Fruit fly (Drosophila melanogaster) whole organism, embryonic: ENCODE measurements around the gene CG10435.

Experiments used
- Atf3 ChIP-seq: fragments of 200-800 bp; sonication (Bioruptor generic); optimal IDR thresholded peaks from 3 replicates; lab custom pipeline; 2016; ENCODE audit warnings: missing biosample characterization, missing genetic modification characterization
- CG10209 ChIP-seq: fragments of 200-800 bp; sonication (Bioruptor generic); optimal IDR thresholded peaks from 3 replicates; lab custom pipeline; 2017; ENCODE audit warnings: missing biosample characterization, mild to moderate bottlenecking, missing genetic modification characterization, missing genetic modification reagents
- CG10654 ChIP-seq: fragments of 200-800 bp; sonication (Bioruptor generic); optimal IDR thresholded peaks from 2 replicates; lab custom pipeline; 2016; ENCODE audit warnings: missing biosample characterization, missing genetic modification characterization
- CG11560 ChIP-seq: fragments of 200-800 bp; sonication (Bioruptor generic); IDR thresholded peaks from 3 replicates; pipeline ENCODE4 v1.3.6; 2022; ENCODE audit warnings: missing biosample characterization, missing genetic modification characterization
- CG12071 ChIP-seq: fragments of 200-800 bp; sonication (Bioruptor generic); optimal IDR thresholded peaks from 3 replicates; lab custom pipeline; 2018; ENCODE audit warnings: missing biosample characterization, mild to moderate bottlenecking, missing genetic modification characterization
- CG12104 ChIP-seq: fragments of 200-800 bp; sonication (Bioruptor generic); optimal IDR thresholded peaks from 3 replicates; lab custom pipeline; 2016; ENCODE audit warnings: missing biosample characterization, missing genetic modification characterization
- CG12659 ChIP-seq: fragments of 200-800 bp; sonication (Bioruptor generic); optimal IDR thresholded peaks from 3 replicates; lab custom pipeline; 2017; ENCODE audit warnings: mild to moderate bottlenecking, missing biosample characterization, missing genetic modification reagents, missing genetic modification characterization
- CG15479 ChIP-seq: fragments of 200-800 bp; sonication (Bioruptor generic); optimal IDR thresholded peaks from 3 replicates; lab custom pipeline; 2019; ENCODE audit warnings: missing biosample characterization, mild to moderate bottlenecking, missing genetic modification characterization, moderate library complexity
- CG15514 ChIP-seq: fragments of 200-800 bp; sonication (Bioruptor generic); optimal IDR thresholded peaks from 3 replicates; lab custom pipeline; 2017; ENCODE audit warnings: missing biosample characterization, missing genetic modification characterization, mild to moderate bottlenecking, moderate library complexity, missing genetic modification reagents
- CG34376 ChIP-seq: fragments of 200-800 bp; sonication (Bioruptor generic); optimal IDR thresholded peaks from 2 replicates; lab custom pipeline; 2018; ENCODE audit warnings: missing biosample characterization, mild to moderate bottlenecking, missing genetic modification characterization
- CG34422 ChIP-seq: fragments of 200-800 bp; sonication (Bioruptor generic); IDR thresholded peaks from 3 replicates; pipeline ENCODE4 v1.3.6; 2022; ENCODE audit warnings: missing biosample characterization, missing genetic modification characterization
- CG43689 ChIP-seq: fragments of 200-800 bp; sonication (Bioruptor generic); IDR thresholded peaks from 2 replicates; pipeline ENCODE4 v1.3.6; 2022; ENCODE audit warnings: missing biosample characterization, missing genetic modification characterization
- CG5180 ChIP-seq: fragments of 200-800 bp; sonication (Bioruptor generic); optimal IDR thresholded peaks from 3 replicates; lab custom pipeline; 2017; ENCODE audit warnings: missing biosample characterization, missing genetic modification characterization, mild to moderate bottlenecking, moderate library complexity, missing genetic modification reagents
- CG6254 ChIP-seq: fragments of 200-800 bp; sonication (Bioruptor generic); optimal IDR thresholded peaks from 3 replicates; lab custom pipeline; 2017; ENCODE audit warnings: mild to moderate bottlenecking, missing biosample characterization, missing genetic modification reagents, missing genetic modification characterization
- CG7839 ChIP-seq: fragments of 200-800 bp; sonication (Bioruptor generic); optimal IDR thresholded peaks from 3 replicates; lab custom pipeline; 2018; ENCODE audit warnings: missing biosample characterization, mild to moderate bottlenecking, missing genetic modification characterization, moderate library complexity
- CG8478 ChIP-seq: fragments of >200 bp; optimal IDR thresholded peaks from 2 replicates; lab custom pipeline; 2018
- Dp ChIP-seq: fragments of 200-800 bp; sonication (Bioruptor generic); optimal IDR thresholded peaks from 2 replicates; lab custom pipeline; 2018; ENCODE audit warnings: missing biosample characterization, mild to moderate bottlenecking, missing genetic modification characterization, moderate library complexity
- Ets65A ChIP-seq: fragments of 200-800 bp; sonication (Bioruptor generic); peaks from one replicate; lab custom pipeline; 2016; ENCODE audit warnings: missing biosample characterization, missing genetic modification characterization
- GATAe ChIP-seq: fragments of 200-800 bp; sonication (Bioruptor generic); conservative IDR thresholded peaks from 2 replicates; pipeline ENCODE4 v1.3.6; 2022; ENCODE audit warnings: missing biosample characterization, missing genetic modification characterization
- Hsf ChIP-seq: fragments of 200-800 bp; sonication (Bioruptor generic); optimal IDR thresholded peaks from 3 replicates; lab custom pipeline; 2016; ENCODE audit warnings: missing biosample characterization, missing genetic modification characterization
- Meics ChIP-seq: fragments of 200-800 bp; sonication (Bioruptor generic); optimal IDR thresholded peaks from 2 replicates; lab custom pipeline; 2017; ENCODE audit warnings: missing biosample characterization, mild to moderate bottlenecking, missing genetic modification characterization
- NFAT ChIP-seq: fragments of 200-800 bp; sonication (Bioruptor generic); IDR thresholded peaks from 2 replicates; pipeline ENCODE4 v1.3.6; 2022; ENCODE audit warnings: missing biosample characterization, missing genetic modification characterization
- Ravus ChIP-seq: fragments of 200-800 bp; sonication (Bioruptor generic); IDR thresholded peaks from 2 replicates; pipeline ENCODE4 v1.3.6; 2022; ENCODE audit warnings: missing biosample characterization, missing genetic modification characterization
- Rx ChIP-seq: fragments of 200-800 bp; sonication (Bioruptor generic); IDR thresholded peaks from 2 replicates; pipeline ENCODE4 v1.3.6; 2022; ENCODE audit warnings: missing biosample characterization, missing genetic modification characterization
- Vsx1 ChIP-seq: fragments of 200-800 bp; sonication (Bioruptor generic); optimal IDR thresholded peaks from 2 replicates; lab custom pipeline; 2017; ENCODE audit warnings: missing biosample characterization, mild to moderate bottlenecking, missing genetic modification characterization, missing genetic modification reagents
- amos ChIP-seq: fragments of 200-800 bp; sonication (Bioruptor generic); IDR thresholded peaks from 2 replicates; pipeline ENCODE4 v1.3.6; 2022; ENCODE audit warnings: missing biosample characterization, missing genetic modification characterization; ENCODE audit not compliant: partially characterized antibody
- bbx ChIP-seq: fragments of 200-800 bp; sonication (Bioruptor generic); IDR thresholded peaks from 2 replicates; pipeline ENCODE4 v1.3.6; 2022; ENCODE audit warnings: missing biosample characterization, missing genetic modification characterization; ENCODE audit not compliant: partially characterized antibody
- bcd ChIP-seq: fragments of 200-800 bp; sonication (Bioruptor generic); optimal IDR thresholded peaks from 2 replicates; lab custom pipeline; 2017; ENCODE audit warnings: missing biosample characterization, mild to moderate bottlenecking, missing genetic modification characterization
- bigmax ChIP-seq: fragments of 200-800 bp; sonication (Bioruptor generic); optimal IDR thresholded peaks from 2 replicates; lab custom pipeline; 2018; ENCODE audit warnings: missing biosample characterization, mild to moderate bottlenecking, missing genetic modification characterization
- br ChIP-seq: fragments of >200 bp; optimal IDR thresholded peaks from 2 replicates; lab custom pipeline; 2017
- cwo ChIP-seq: fragments of 200-800 bp; sonication (Bioruptor generic); optimal IDR thresholded peaks from 3 replicates; lab custom pipeline; 2017; ENCODE audit warnings: missing biosample characterization, missing genetic modification characterization, mild to moderate bottlenecking, moderate library complexity, missing genetic modification reagents
- en ChIP-seq: fragments of 200-800 bp; sonication (Bioruptor generic); optimal IDR thresholded peaks from 2 replicates; lab custom pipeline; 2016; ENCODE audit warnings: missing biosample characterization, missing genetic modification characterization
- fd3F ChIP-seq: fragments of 200-800 bp; sonication (Bioruptor generic); optimal IDR thresholded peaks from 2 replicates; lab custom pipeline; 2018; ENCODE audit warnings: missing biosample characterization, mild to moderate bottlenecking, missing genetic modification characterization, moderate library complexity
- fru ChIP-seq: fragments of >200 bp; optimal IDR thresholded peaks from 2 replicates; lab custom pipeline; 2017
- ftz-f1 ChIP-seq: fragments of 200-800 bp; sonication (Bioruptor generic); optimal IDR thresholded peaks from 2 replicates; lab custom pipeline; 2016; ENCODE audit warnings: missing biosample characterization, missing genetic modification characterization
- lbe ChIP-seq: fragments of 200-800 bp; sonication (Bioruptor generic); optimal IDR thresholded peaks from 2 replicates; lab custom pipeline; 2016; ENCODE audit warnings: missing biosample characterization, mild to moderate bottlenecking, missing genetic modification characterization
- lola ChIP-seq, 3 experiments: fragments of >200 bp in 2 of 3; fragments of 200-800 bp in 1 of 3; sonication (Bioruptor generic) in 1 of 3; optimal IDR thresholded peaks; 2 replicates each; lab custom pipeline; 2017 to 2019; ENCODE audit warnings: missing biosample characterization in 3 of 3, missing genetic modification characterization in 3 of 3, mild to moderate bottlenecking in 1 of 3, moderate library complexity in 1 of 3
- org-1 ChIP-seq: fragments of 200-800 bp; sonication (Bioruptor generic); optimal IDR thresholded peaks from 2 replicates; lab custom pipeline; 2017; ENCODE audit warnings: missing biosample characterization, missing genetic modification characterization
- phol ChIP-seq: fragments of 200-800 bp; sonication (Bioruptor generic); optimal IDR thresholded peaks from 3 replicates; lab custom pipeline; 2018; ENCODE audit warnings: missing biosample characterization, mild to moderate bottlenecking, missing genetic modification characterization, moderate library complexity
- pros ChIP-seq: fragments of 200-800 bp; sonication (Bioruptor generic); optimal IDR thresholded peaks from 3 replicates; lab custom pipeline; 2019; ENCODE audit warnings: missing biosample characterization, mild to moderate bottlenecking, missing genetic modification characterization, moderate library complexity
- psq ChIP-seq: fragments of 200-800 bp; sonication (Bioruptor generic); optimal IDR thresholded peaks from 2 replicates; lab custom pipeline; 2017; ENCODE audit warnings: missing biosample characterization, missing genetic modification characterization
- scrt ChIP-seq: fragments of 200-800 bp; sonication (Bioruptor generic); optimal IDR thresholded peaks from 2 replicates; lab custom pipeline; 2018; ENCODE audit warnings: missing biosample characterization, mild to moderate bottlenecking, missing genetic modification characterization, moderate library complexity
- sd ChIP-seq: fragments of 200-800 bp; sonication (Bioruptor generic); optimal IDR thresholded peaks from 3 replicates; lab custom pipeline; 2018; ENCODE audit warnings: missing biosample characterization, mild to moderate bottlenecking, missing genetic modification characterization, moderate library complexity
- tap ChIP-seq: fragments of 200-800 bp; optimal IDR thresholded peaks from 3 replicates; lab custom pipeline; 2019; ENCODE audit warnings: missing biosample characterization, mild to moderate bottlenecking, missing genetic modification characterization, moderate library complexity
- tna ChIP-seq: fragments of 200-800 bp; sonication (Bioruptor generic); IDR thresholded peaks from 2 replicates; pipeline ENCODE4 v1.3.6; 2022; ENCODE audit warnings: missing biosample characterization, missing genetic modification characterization; ENCODE audit not compliant: partially characterized antibody
- tup ChIP-seq: fragments of 200-800 bp; sonication (Bioruptor generic); optimal IDR thresholded peaks from 2 replicates; lab custom pipeline; 2016; ENCODE audit warnings: missing biosample characterization, mild to moderate bottlenecking, missing genetic modification characterization, moderate library complexity
- zen2 ChIP-seq: fragments of 200-800 bp; sonication (Bioruptor generic); IDR thresholded peaks from 3 replicates; pipeline ENCODE4 v1.3.6; 2022; ENCODE audit warnings: missing biosample characterization, missing genetic modification characterization; ENCODE audit not compliant: partially characterized antibody
- zfh1 ChIP-seq: fragments of 200-800 bp; sonication (Bioruptor generic); IDR thresholded peaks from 3 replicates; pipeline ENCODE4 v1.3.6; 2022; ENCODE audit warnings: missing biosample characterization, missing genetic modification characterization

CG10435 gene

dm6 chr3R:8007595-8008255 is 5.3 kb downstream of the CG10435 start, which contains the start of gene CG2767 (continued):
- TF ChIP-seq CG11560 (tag; lab: Robert Waterston, UW) (peak; percentile 87; the same call in 1 of the 3 replicates), amos (GFP tag; lab: Robert Waterston, UW) (peak; percentile 10; the same call in 1 of the 2 replicates), CG34376 (GFP tag; lab: Kevin White, UChicago) (peak; percentile 8), tna (GFP tag; lab: Robert Waterston, UW) (no peak), ftz-f1 (GFP tag; lab: Kevin White, UChicago) (no peak), Atf3 (GFP tag; lab: Kevin White, UChicago) (no peak), tup (no peak), pros (peak; percentile 16), CG34422 (GFP tag; lab: Robert Waterston, UW) (peak; percentile 32; the same call in 1 of the 3 replicates), CG6254 (GFP tag; lab: Kevin White, UChicago) (peak; percentile 16), bcd (no peak), CG12659 (GFP tag; lab: Kevin White, UChicago) (peak; percentile 15), Dp (GFP tag; lab: Kevin White, UChicago) (peak; percentile 84), CG15479 (GFP tag; lab: Kevin White, UChicago) (no peak), scrt (GFP tag; lab: Kevin White, UChicago) (peak; percentile 85), org-1 (GFP tag; lab: Kevin White, UChicago) (no peak), psq (no peak), lbe (peak; percentile 27), CG15514 (peak; percentile 89)

dm6 chr3R:8001074-8001669 is 11.8 kb downstream of the CG10435 start, which contains the start of the genes Kmn2 and CG2698:
Gene Kmn2, minus strand, starts transcription at chr3R:8001309.
Gene CG2698, plus strand, starts transcription at chr3R:8001562.
- TF ChIP-seq GATAe (GFP tag; lab: Robert Waterston, UW) (peak; percentile 90; the same call in 1 of the 2 replicates), Vsx1 (GFP tag; lab: Kevin White, UChicago) (peak; percentile 81), en (no peak), CG10654 (GFP tag; lab: Kevin White, UChicago) (peak; percentile 96), bbx (GFP tag; lab: Robert Waterston, UW) (peak; percentile 48; the same call in 1 of the 2 replicates), sd (tag; lab: Kevin White, UChicago) (peak; percentile 81), fd3F (GFP tag; lab: Kevin White, UChicago) (peak; percentile 95), phol (tag; lab: Kevin White, UChicago) (peak; percentile 97), CG7839 (peak; percentile 97), bigmax (GFP tag; lab: Kevin White, UChicago) (no peak), CG43689 (GFP tag; lab: Robert Waterston, UW) (peak; percentile 93), CG12071 (GFP tag; lab: Kevin White, UChicago) (peak; percentile 88), zen2 (GFP tag; lab: Robert Waterston, UW) (no peak; the same call in 2 of the 3 replicates), NFAT (GFP tag; lab: Robert Waterston, UW) (peak; percentile 96), Hsf (peak; percentile 92), zfh1 (GFP tag; lab: Robert Waterston, UW) (peak; percentile 98), Rx (peak; percentile 96), CG10209 (peak; percentile 96), CG12104 (GFP tag; lab: Kevin White, UChicago) (peak; percentile 92), cwo (GFP tag; lab: Kevin White, UChicago) (peak; percentile 88), CG5180 (GFP tag; lab: Kevin White, UChicago) (peak; percentile 78), Meics (GFP tag; lab: Kevin White, UChicago) (peak; percentile 95), CG8478 (lab: Kevin White, UChicago) (no peak), tap (tag; lab: Kevin White, UChicago) (peak; percentile 78), Ets65A (peak; percentile 96), fru (lab: Kevin White, UChicago) (no peak), lola (GFP tag; optimal IDR thresholded peaks at IDR 0.05; lab: Kevin White, UChicago) (peak in 1 of 3 experiments; percentile 91), br (no peak), Ravus (peak; percentile 94)
